Fruit fly (Drosophila melanogaster) whole organism, pupa: ENCODE measurements around the gene pum.

Source experiments
- CG12605 ChIP-seq: fragments of 200-800 bp; sonication (Bioruptor generic); IDR thresholded peaks from 2 replicates; pipeline ENCODE4 v1.3.6; 2022; ENCODE audit warnings: missing biosample characterization, missing genetic modification characterization
- CG13204 ChIP-seq: fragments of 200-800 bp; sonication (Bioruptor generic); optimal IDR thresholded peaks from 2 replicates; lab custom pipeline; 2018; ENCODE audit warnings: missing biosample characterization, mild to moderate bottlenecking, missing genetic modification characterization, moderate library complexity
- CG15710 ChIP-seq: fragments of 200-800 bp; sonication (Bioruptor generic); optimal IDR thresholded peaks from 2 replicates; lab custom pipeline; 2018; ENCODE audit warnings: missing biosample characterization, mild to moderate bottlenecking, missing genetic modification characterization, moderate library complexity
- CG17806 ChIP-seq: fragments of 200-800 bp; sonication (Bioruptor generic); optimal IDR thresholded peaks from 2 replicates; lab custom pipeline; 2018; ENCODE audit warnings: missing biosample characterization, mild to moderate bottlenecking, missing genetic modification characterization, moderate library complexity
- CG34367 ChIP-seq: fragments of 200-800 bp; sonication (Bioruptor generic); optimal IDR thresholded peaks from 2 replicates; lab custom pipeline; 2018; ENCODE audit warnings: missing biosample characterization, mild to moderate bottlenecking, missing genetic modification characterization
- CG4496 ChIP-seq: fragments of 200-800 bp; sonication (Bioruptor generic); IDR thresholded peaks from 3 replicates; pipeline ENCODE4 v1.3.6; 2022; ENCODE audit warnings: missing biosample characterization, missing genetic modification characterization
- CG8301 ChIP-seq: fragments of 200-800 bp; sonication (Bioruptor generic); optimal IDR thresholded peaks from 2 replicates; lab custom pipeline; 2018; ENCODE audit warnings: missing biosample characterization, mild to moderate bottlenecking, missing genetic modification characterization
- CG9948 ChIP-seq: fragments of 200-800 bp; sonication (Bioruptor generic); optimal IDR thresholded peaks from 2 replicates; lab custom pipeline; 2018; ENCODE audit warnings: missing biosample characterization, mild to moderate bottlenecking, missing genetic modification characterization, moderate library complexity
- D1 ChIP-seq: fragments of 200-800 bp; sonication (Bioruptor generic); optimal IDR thresholded peaks from 2 replicates; lab custom pipeline; 2018; ENCODE audit warnings: missing biosample characterization, mild to moderate bottlenecking, missing genetic modification characterization, moderate library complexity
- EcR ChIP-seq: fragments of 200-800 bp; sonication (Bioruptor generic); optimal IDR thresholded peaks from 3 replicates; lab custom pipeline; 2019; ENCODE audit warnings: missing biosample characterization, missing genetic modification characterization, mild to moderate bottlenecking, moderate library complexity, missing genetic modification reagents
- Ets98B ChIP-seq: fragments of 200-800 bp; sonication (Bioruptor generic); IDR thresholded peaks from 2 replicates; pipeline ENCODE4 v1.3.6; 2022; ENCODE audit warnings: missing biosample characterization, missing genetic modification characterization
- Pif1A ChIP-seq: fragments of 200-800 bp; sonication (Bioruptor generic); optimal IDR thresholded peaks from 3 replicates; lab custom pipeline; 2016; ENCODE audit warnings: missing biosample characterization, missing genetic modification characterization
- fd96Ca ChIP-seq: fragments of 200-800 bp; sonication (Bioruptor generic); IDR thresholded peaks from 3 replicates; pipeline ENCODE4 v1.3.6; 2022; ENCODE audit warnings: missing biosample characterization, missing genetic modification characterization
- gl ChIP-seq: fragments of 200-800 bp; sonication (Bioruptor generic); optimal IDR thresholded peaks from 2 replicates; lab custom pipeline; 2018; ENCODE audit warnings: missing biosample characterization, mild to moderate bottlenecking, missing genetic modification characterization

DNA sequence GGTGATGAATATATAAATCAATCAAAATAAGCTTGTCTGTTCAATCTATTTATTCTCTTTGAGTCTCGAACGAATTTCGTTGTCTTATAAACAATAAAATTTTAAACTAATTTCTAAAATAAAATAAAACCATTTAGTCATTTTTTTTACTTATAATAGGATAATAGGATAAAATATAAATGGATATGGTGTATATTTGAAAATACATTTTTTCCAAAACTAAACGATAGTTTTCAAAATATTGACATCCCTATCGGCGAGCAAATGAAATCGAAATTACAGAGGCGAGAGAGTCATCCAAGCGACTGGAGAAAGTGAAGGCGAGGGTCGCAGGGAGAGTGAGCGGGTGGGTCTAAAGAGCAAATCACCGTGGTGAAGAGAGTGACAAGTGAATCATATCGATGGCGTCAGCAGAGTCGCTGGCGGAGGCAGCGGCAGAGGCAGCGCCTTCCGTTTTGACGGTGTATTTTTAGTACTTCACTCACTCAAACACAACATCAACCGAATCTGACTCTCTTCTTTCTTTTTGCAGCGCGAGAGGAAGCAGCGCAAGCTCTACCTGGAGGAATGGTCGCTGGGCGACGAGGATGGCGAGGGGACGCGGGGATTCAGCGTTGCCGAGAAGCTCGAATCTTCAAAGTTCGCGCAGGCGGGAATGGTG is 180.0 kb downstream of the pum start:
- TF ChIP-seq Ets98B: no peak
- peak; percentile 87 for TF ChIP-seq gl (tag; lab: Kevin White, UChicago)
- TF ChIP-seq CG12605: no peak
- peak; percentile 85 for TF ChIP-seq CG15710 (tag; lab: Kevin White, UChicago)
- TF ChIP-seq CG8301: peak; percentile 97
- peak; percentile 91 for TF ChIP-seq Pif1A (GFP tag; lab: Kevin White, UChicago)
- peak; percentile 57 for TF ChIP-seq EcR (GFP tag; lab: Kevin White, UChicago)
- TF ChIP-seq fd96Ca (GFP tag; lab: Robert Waterston, UW): no peak
- TF ChIP-seq CG13204 (GFP tag; lab: Kevin White, UChicago): peak; percentile 88
- no peak for TF ChIP-seq CG4496 (GFP tag; lab: Robert Waterston, UW)
- peak; percentile 93 for TF ChIP-seq CG9948
- peak; percentile 92 for TF ChIP-seq D1
- peak; percentile 76 for TF ChIP-seq CG34367
- TF ChIP-seq CG17806 (tag; lab: Kevin White, UChicago): peak; percentile 87
